Fruit fly (Drosophila melanogaster): ENCODE results near the gene smo.

The smo gene

DNA sequence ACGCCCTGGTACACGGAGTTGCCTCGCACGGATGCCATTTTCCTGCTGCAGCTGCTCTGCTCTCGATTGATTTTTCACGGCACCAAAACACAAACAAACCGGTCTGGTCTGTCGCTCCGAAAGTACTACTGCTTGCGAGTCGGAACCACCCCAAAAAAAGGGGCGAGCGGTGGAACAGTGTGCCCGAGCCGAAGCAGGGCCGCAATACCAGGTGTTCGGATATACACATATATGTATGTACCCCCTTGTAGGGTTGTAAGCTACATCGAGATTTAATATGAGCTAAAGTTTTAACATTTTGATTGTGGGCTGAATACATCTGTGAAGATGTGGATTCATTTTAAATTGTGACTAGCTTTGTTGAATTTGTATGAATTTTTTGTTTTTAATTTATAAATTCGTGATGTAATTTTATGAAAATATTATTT, 8.2 kb downstream of the smo start:
- TF ChIP-seq CG4496 (GFP tag; IDR thresholded peaks at IDR 0.05) (peak; percentile 79), Snoo (tag; optimal IDR thresholded peaks at IDR 0.05) (peak; percentile 49), Pif1B (GFP tag; optimal IDR thresholded peaks at IDR 0.05) (no peak), CG10348 (GFP tag; IDR thresholded peaks at IDR 0.05) (no peak), CG17806 (tag; optimal IDR thresholded peaks at IDR 0.05) (no peak), CG9948 (tag; optimal IDR thresholded peaks at IDR 0.05) (peak; percentile 41), Ets98B (GFP tag; IDR thresholded peaks at IDR 0.05) (peak; percentile 28), CG8301 (tag; optimal IDR thresholded peaks at IDR 0.05) (no peak), Pif1A (GFP tag; optimal IDR thresholded peaks at IDR 0.05) (no peak), CG8159 (tag; optimal IDR thresholded peaks at IDR 0.05) (peak; percentile 48), CG14655 (GFP tag; optimal IDR thresholded peaks at IDR 0.05) (no peak), CG12605 (GFP tag; IDR thresholded peaks at IDR 0.05) (peak; percentile 26; the same call in 1 of the 2 replicates), CG32121 (GFP tag; IDR thresholded peaks at IDR 0.05) (no peak), EcR (GFP tag; optimal IDR thresholded peaks at IDR 0.05) (no peak), fd96Ca (GFP tag; IDR thresholded peaks at IDR 0.05) (no peak), CG34367 (tag; optimal IDR thresholded peaks at IDR 0.05) (no peak), CG13204 (GFP tag; optimal IDR thresholded peaks at IDR 0.05) (no peak), CG15710 (tag; optimal IDR thresholded peaks at IDR 0.05) (no peak), gl (tag; optimal IDR thresholded peaks at IDR 0.05) (no peak), D1 (tag; optimal IDR thresholded peaks at IDR 0.05) (no peak), rn (GFP tag; IDR thresholded peaks at IDR 0.05) (no peak)

DNA sequence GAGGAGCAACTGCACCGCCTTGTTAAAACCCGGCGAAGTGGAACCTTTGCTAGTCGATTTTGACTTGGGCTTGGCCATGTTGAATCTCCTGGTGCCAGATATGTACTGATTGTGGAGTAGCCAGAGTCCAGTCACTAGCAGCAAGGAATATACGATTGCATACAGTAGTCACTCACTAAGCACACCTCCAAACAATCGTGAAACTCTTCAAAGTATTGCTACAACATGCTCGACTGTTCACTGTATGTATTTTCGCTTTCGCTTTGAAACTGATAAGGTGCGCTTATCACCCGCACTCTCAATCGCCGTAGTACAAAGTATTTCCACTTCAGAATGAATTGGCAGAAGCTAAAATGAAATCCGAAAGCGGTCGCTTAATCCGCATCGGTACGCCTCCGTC, 9.0 kb downstream of the smo start:
- TF ChIP-seq CG14655 (GFP tag; optimal IDR thresholded peaks at IDR 0.05) (no peak), EcR (GFP tag; optimal IDR thresholded peaks at IDR 0.05) (peak; percentile 20), CG10348 (GFP tag; IDR thresholded peaks at IDR 0.05) (no peak), CG12605 (GFP tag; IDR thresholded peaks at IDR 0.05) (peak; percentile 61), Snoo (tag; optimal IDR thresholded peaks at IDR 0.05) (peak; percentile 76), gl (tag; optimal IDR thresholded peaks at IDR 0.05) (peak; percentile 77), CG8301 (tag; optimal IDR thresholded peaks at IDR 0.05) (peak; percentile 52), fd96Ca (GFP tag; IDR thresholded peaks at IDR 0.05) (peak; percentile 60; the same call in 2 of the 3 replicates), Ets98B (GFP tag; IDR thresholded peaks at IDR 0.05) (peak; percentile 79), Pif1A (GFP tag; optimal IDR thresholded peaks at IDR 0.05) (peak; percentile 73), CG15710 (tag; optimal IDR thresholded peaks at IDR 0.05) (peak; percentile 52), CG13204 (GFP tag; optimal IDR thresholded peaks at IDR 0.05) (peak; percentile 59), CG17806 (tag; optimal IDR thresholded peaks at IDR 0.05) (peak; percentile 56), Pif1B (GFP tag; optimal IDR thresholded peaks at IDR 0.05) (peak; percentile 64), CG8159 (tag; optimal IDR thresholded peaks at IDR 0.05) (peak; percentile 70), CG9948 (tag; optimal IDR thresholded peaks at IDR 0.05) (peak; percentile 32), CG4496 (GFP tag; IDR thresholded peaks at IDR 0.05) (peak; percentile 81), D1 (tag; optimal IDR thresholded peaks at IDR 0.05) (no peak), CG32121 (GFP tag; IDR thresholded peaks at IDR 0.05) (peak; percentile 49), CG34367 (tag; optimal IDR thresholded peaks at IDR 0.05) (peak; percentile 38), rn (GFP tag; IDR thresholded peaks at IDR 0.05) (no peak)

DNA sequence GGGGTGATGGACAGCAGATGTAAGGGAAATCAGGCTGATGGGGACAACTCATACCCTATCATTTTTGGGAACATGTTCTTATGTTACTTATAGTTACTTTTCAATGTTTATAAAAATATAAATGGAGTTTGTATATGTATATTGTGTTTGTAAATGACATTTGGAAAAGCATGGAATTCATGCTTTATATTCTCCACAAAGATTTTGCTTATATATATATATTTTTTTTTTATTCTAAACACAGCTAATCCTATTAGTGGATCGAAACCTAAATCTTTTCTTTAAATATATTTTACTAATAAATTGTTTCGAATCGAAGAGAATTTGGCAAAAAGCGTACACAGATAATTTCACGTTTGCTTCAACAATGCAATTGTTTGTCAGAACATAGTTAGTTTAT, 11.7 kb downstream of the smo start, which contains the start of gene Amnionless:
Gene Amnionless, minus strand, starts transcription at position 101 of the 400 bp plus-strand sequence.
- TF ChIP-seq CG32121 (GFP tag; IDR thresholded peaks at IDR 0.05), result no peak
- no peak for TF ChIP-seq Snoo (tag; optimal IDR thresholded peaks at IDR 0.05)
- TF ChIP-seq CG12605 (GFP tag; IDR thresholded peaks at IDR 0.05), result no peak
- TF ChIP-seq CG4496 (GFP tag; IDR thresholded peaks at IDR 0.05), result no peak
- TF ChIP-seq Pif1A (GFP tag; optimal IDR thresholded peaks at IDR 0.05), result no peak
- no peak for TF ChIP-seq fd96Ca (GFP tag; IDR thresholded peaks at IDR 0.05)
- TF ChIP-seq CG13204 (GFP tag; optimal IDR thresholded peaks at IDR 0.05), result no peak
- no peak for TF ChIP-seq Ets98B (GFP tag; IDR thresholded peaks at IDR 0.05)
- TF ChIP-seq CG15710 (tag; optimal IDR thresholded peaks at IDR 0.05), result no peak
- TF ChIP-seq CG10348 (GFP tag; IDR thresholded peaks at IDR 0.05), result no peak
- TF ChIP-seq CG8159 (tag; optimal IDR thresholded peaks at IDR 0.05), result no peak
- TF ChIP-seq CG9948 (tag; optimal IDR thresholded peaks at IDR 0.05), result no peak
- no peak for TF ChIP-seq CG14655 (GFP tag; optimal IDR thresholded peaks at IDR 0.05)
- no peak for TF ChIP-seq CG17806 (tag; optimal IDR thresholded peaks at IDR 0.05)
- TF ChIP-seq rn (GFP tag; IDR thresholded peaks at IDR 0.05), result no peak

DNA sequence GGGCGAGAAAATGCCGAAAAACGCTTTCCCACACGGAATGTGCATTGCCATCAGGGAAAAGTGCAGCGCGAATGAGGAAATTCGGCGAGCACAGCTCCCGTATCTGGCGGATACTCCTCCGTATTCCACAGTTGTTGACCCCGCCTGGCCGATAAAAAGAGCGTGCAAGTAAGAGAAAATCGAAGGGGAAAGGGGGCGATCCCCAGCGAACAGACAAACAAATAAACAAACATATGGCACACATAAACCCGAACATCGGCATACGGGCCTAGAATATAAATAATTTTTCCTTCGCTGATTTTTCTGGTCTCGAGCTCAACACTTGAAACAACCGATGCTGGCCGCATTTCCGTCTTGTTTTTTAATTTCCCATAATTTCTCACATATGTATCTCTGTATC, 13.0 kb downstream of the smo start:
- TF ChIP-seq Snoo (tag; optimal IDR thresholded peaks at IDR 0.05), result no peak
- TF ChIP-seq EcR (GFP tag; optimal IDR thresholded peaks at IDR 0.05), result peak; percentile 73

DNA sequence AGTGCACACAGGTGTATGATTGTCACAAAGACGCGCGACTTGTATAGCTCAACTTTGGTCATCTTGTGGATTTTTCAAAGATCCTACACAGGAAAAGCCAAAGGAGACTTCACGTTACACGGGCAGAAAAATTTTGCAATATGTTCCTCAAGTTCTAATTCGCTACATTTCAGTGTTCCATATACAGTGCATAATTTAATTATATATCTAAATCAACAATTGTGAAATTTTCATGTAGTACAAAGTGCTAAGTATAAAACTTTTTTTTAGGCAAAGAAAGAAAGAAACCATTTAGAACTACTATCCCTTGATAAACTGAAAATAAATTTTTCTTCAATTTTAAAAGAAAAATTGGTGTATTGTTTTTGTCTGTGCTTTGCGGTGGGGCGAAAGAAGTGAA, 13.6 kb downstream of the smo start:
- TF ChIP-seq Snoo (tag; optimal IDR thresholded peaks at IDR 0.05) (no peak), CG32121 (GFP tag; IDR thresholded peaks at IDR 0.05) (no peak), CG8159 (tag; optimal IDR thresholded peaks at IDR 0.05) (no peak), CG9948 (tag; optimal IDR thresholded peaks at IDR 0.05) (no peak), CG12605 (GFP tag; IDR thresholded peaks at IDR 0.05) (no peak), EcR (GFP tag; optimal IDR thresholded peaks at IDR 0.05) (no peak), Ets98B (GFP tag; IDR thresholded peaks at IDR 0.05) (no peak), CG4496 (GFP tag; IDR thresholded peaks at IDR 0.05) (no peak), CG13204 (GFP tag; optimal IDR thresholded peaks at IDR 0.05) (no peak), Pif1B (GFP tag; optimal IDR thresholded peaks at IDR 0.05) (no peak), Pif1A (GFP tag; optimal IDR thresholded peaks at IDR 0.05) (no peak), CG10348 (GFP tag; IDR thresholded peaks at IDR 0.05) (no peak), CG34367 (tag; optimal IDR thresholded peaks at IDR 0.05) (no peak), fd96Ca (GFP tag; IDR thresholded peaks at IDR 0.05) (no peak), CG14655 (GFP tag; optimal IDR thresholded peaks at IDR 0.05) (no peak), CG8301 (tag; optimal IDR thresholded peaks at IDR 0.05) (no peak)

DNA sequence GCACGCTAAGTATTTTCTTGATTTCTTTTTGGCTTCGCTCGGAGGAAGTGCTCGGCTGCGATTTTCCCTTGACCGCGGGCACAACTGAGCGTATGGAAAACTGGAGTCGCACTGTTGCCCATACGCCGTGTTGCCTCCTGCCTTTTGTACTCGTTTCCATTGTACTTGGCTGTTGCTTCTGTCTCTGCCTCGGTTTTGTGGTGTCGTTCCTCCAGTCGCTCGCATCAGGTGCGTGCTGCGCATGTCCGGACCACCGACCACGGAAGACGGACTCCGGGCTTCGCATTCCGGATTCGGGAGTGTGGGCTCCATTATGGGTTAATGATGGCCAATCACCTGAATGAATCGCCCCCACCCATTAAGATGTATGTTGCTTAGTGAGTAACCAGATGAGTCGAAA, 14.3 kb downstream of the smo start, which contains the start of gene CG3625:
Gene CG3625, minus strand, starts transcription at position 139 of the 400 bp plus-strand sequence.
- TF ChIP-seq CG13204 (GFP tag; optimal IDR thresholded peaks at IDR 0.05), result no peak
- no peak for TF ChIP-seq CG15710 (tag; optimal IDR thresholded peaks at IDR 0.05)
- 0 out of 3 replicates have a peak, but pooled peaks have one; percentile 25 for TF ChIP-seq CG4496 (GFP tag; IDR thresholded peaks at IDR 0.05)
- 0 out of 3 replicates have a peak, but pooled peaks have one; percentile 7 for TF ChIP-seq fd96Ca (GFP tag; IDR thresholded peaks at IDR 0.05)
- no peak for TF ChIP-seq EcR (GFP tag; optimal IDR thresholded peaks at IDR 0.05)
- no peak for TF ChIP-seq CG9948 (tag; optimal IDR thresholded peaks at IDR 0.05)
- TF ChIP-seq Pif1A (GFP tag; optimal IDR thresholded peaks at IDR 0.05), result no peak
- no peak for TF ChIP-seq gl (tag; optimal IDR thresholded peaks at IDR 0.05)
- no peak for TF ChIP-seq D1 (tag; optimal IDR thresholded peaks at IDR 0.05)
- TF ChIP-seq CG17806 (tag; optimal IDR thresholded peaks at IDR 0.05), result no peak
